Worm (Caenorhabditis elegans): ENCODE data around the gene csc-1.

csc-1 gene

ce11 chrII:13638576-13638975 is 41.8 kb downstream of the csc-1 start (continued):
- TF ChIP-seq nhr-237 (tag; optimal IDR thresholded peaks at IDR 0.05), result no peak
- no peak for TF ChIP-seq madf-5 (GFP tag; IDR thresholded peaks at IDR 0.05)
- no peak for TF ChIP-seq ZK337.2 (GFP tag; IDR thresholded peaks at IDR 0.05)
- TF ChIP-seq sdz-12 (GFP tag; optimal IDR thresholded peaks at IDR 0.05), result no peak
- no peak for TF ChIP-seq ces-1 (GFP tag; optimal IDR thresholded peaks at IDR 0.05)
- TF ChIP-seq nhr-48 (tag; optimal IDR thresholded peaks at IDR 0.05), result peak; percentile 87
- TF ChIP-seq zfp-2 (tag; optimal IDR thresholded peaks at IDR 0.05), result no peak
- 0 out of 2 replicates have a peak, but pooled peaks have one; percentile 19 for TF ChIP-seq php-3 (GFP tag; IDR thresholded peaks at IDR 0.05)
- no peak for TF ChIP-seq attf-4 (tag; optimal IDR thresholded peaks at IDR 0.05)
- no peak for TF ChIP-seq ctbp-1 (GFP tag; IDR thresholded peaks at IDR 0.05)
- TF ChIP-seq ZK546.5 (tag; optimal IDR thresholded peaks at IDR 0.05), result no peak
- TF ChIP-seq daf-8 (GFP tag; IDR thresholded peaks at IDR 0.05), result no peak
- TF ChIP-seq fos-1 (tag; optimal IDR thresholded peaks at IDR 0.05), result no peak
- no peak for TF ChIP-seq zag-1 (tag; optimal IDR thresholded peaks at IDR 0.05)
- no peak for TF ChIP-seq set-16 (GFP tag; IDR thresholded peaks at IDR 0.05)
- TF ChIP-seq lin-39 (tag; optimal IDR thresholded peaks at IDR 0.05), result no peak
- TF ChIP-seq mdl-1 (tag; optimal IDR thresholded peaks at IDR 0.05), result peak in 1 of 2 experiments; percentile 69
- TF ChIP-seq Y5F2A.4 (GFP tag; optimal IDR thresholded peaks at IDR 0.05), result no peak
- TF ChIP-seq ceh-32 (tag; optimal IDR thresholded peaks at IDR 0.05; ENCODE audit: poor library complexity), result no peak
- peak; percentile 100 for TF ChIP-seq aha-1 (tag)
- no peak for TF ChIP-seq hlh-30 (tag; optimal IDR thresholded peaks at IDR 0.05; ENCODE audit: insufficient read depth)
- TF ChIP-seq egl-27 (tag; optimal IDR thresholded peaks at IDR 0.05), result no peak
- TF ChIP-seq tag-97 (GFP tag; IDR thresholded peaks at IDR 0.05), result no peak
- no peak for TF ChIP-seq mxl-2 (GFP tag; conservative IDR thresholded peaks at IDR 0.05)
- TF ChIP-seq Y75B8A.6 (GFP tag; IDR thresholded peaks at IDR 0.05), result no peak
- TF ChIP-seq daf-12 (tag; optimal IDR thresholded peaks at IDR 0.05), result no peak
- TF ChIP-seq egl-43 (GFP tag; IDR thresholded peaks at IDR 0.05), result no peak
- peak; percentile 53 for TF ChIP-seq mxl-3 (GFP tag; optimal IDR thresholded peaks at IDR 0.05)
- TF ChIP-seq dmd-8 (GFP tag; IDR thresholded peaks at IDR 0.05), result no peak
- TF ChIP-seq dmd-6 (GFP tag; IDR thresholded peaks at IDR 0.05), result peak; percentile 25
- TF ChIP-seq skn-1 (tag; optimal IDR thresholded peaks at IDR 0.05), result no peak
- TF ChIP-seq lin-29 (GFP tag; IDR thresholded peaks at IDR 0.05), result no peak
- no peak for TF ChIP-seq mes-2 (tag; optimal IDR thresholded peaks at IDR 0.05; ENCODE audit: poor library complexity, severe bottlenecking)
- no peak for TF ChIP-seq aly-2 (tag; optimal IDR thresholded peaks at IDR 0.05)
- TF ChIP-seq snpc-4 (tag; optimal IDR thresholded peaks at IDR 0.05), result no peak
- TF ChIP-seq unc-130 (GFP tag; optimal IDR thresholded peaks at IDR 0.05), result no peak
- peak; percentile 17 for TF ChIP-seq spr-1 (tag; optimal IDR thresholded peaks at IDR 0.05)
- no peak for TF ChIP-seq rbr-2 (tag; optimal IDR thresholded peaks at IDR 0.05)
- TF ChIP-seq zip-11 (GFP tag; IDR thresholded peaks at IDR 0.05), result no peak
- TF ChIP-seq lsy-2 (tag; optimal IDR thresholded peaks at IDR 0.05), result peak in 1 of 2 experiments; percentile 50
- TF ChIP-seq gei-8 (GFP tag; optimal IDR thresholded peaks at IDR 0.05), result no peak
- TF ChIP-seq F44E2.7 (GFP tag; IDR thresholded peaks at IDR 0.05), result no peak
- TF ChIP-seq tra-1 (GFP tag; IDR thresholded peaks at IDR 0.05), result no peak
- TF ChIP-seq mep-1 (tag; optimal IDR thresholded peaks at IDR 0.05), result peak; percentile 54
- TF ChIP-seq ceh-20 (GFP tag; IDR thresholded peaks at IDR 0.05), result no peak
- TF ChIP-seq zfp-3 (GFP tag; conservative IDR thresholded peaks at IDR 0.05), result no peak
- TF ChIP-seq R02D3.7 (tag; optimal IDR thresholded peaks at IDR 0.05), result no peak
- TF ChIP-seq hmg-1.1 (GFP tag; IDR thresholded peaks at IDR 0.05), result no peak
- TF ChIP-seq saeg-2 (GFP tag; IDR thresholded peaks at IDR 0.05), result no peak
- peak; percentile 13 for TF ChIP-seq dpl-1 (GFP tag; optimal IDR thresholded peaks at IDR 0.05)
- no peak for TF ChIP-seq F37D6.2 (tag; optimal IDR thresholded peaks at IDR 0.05)
- peak; percentile 2 for TF ChIP-seq pqm-1 (tag; optimal IDR thresholded peaks at IDR 0.05)
- peak; percentile 9; the same call in 1 of the 2 replicates for TF ChIP-seq T26A8.4 (GFP tag; IDR thresholded peaks at IDR 0.05)
